Worm (Caenorhabditis elegans): ENCODE results near the gene D1044.1.
A peak's percentile ranks its signal among the peaks of the same experiment; 100 is the strongest.

D1044.1 gene

ce11 chrIII:5550193-5550592 lies 6.1 kb downstream of the D1044.1 start:
- TF ChIP-seq sea-2 (GFP tag; optimal IDR thresholded peaks at IDR 0.05) (no peak), nfya-1 (tag; optimal IDR thresholded peaks at IDR 0.05; ENCODE audit: insufficient read depth) (peak; percentile 28)

- peak; percentile 25 for TF ChIP-seq pha-4 (tag; optimal IDR thresholded peaks at IDR 0.05)
- no peak for TF ChIP-seq lsy-12 (tag; optimal IDR thresholded peaks at IDR 0.05)
- no peak for TF ChIP-seq skn-1 (tag; optimal IDR thresholded peaks at IDR 0.05)
- peak; percentile 31 for TF ChIP-seq elt-2 (tag; optimal IDR thresholded peaks at IDR 0.05)
- no peak for TF ChIP-seq nhr-23 (tag; optimal IDR thresholded peaks at IDR 0.05)
- no peak for TF ChIP-seq nhr-67 (tag; optimal IDR thresholded peaks at IDR 0.05)
- no peak for TF ChIP-seq mdl-1 (tag; optimal IDR thresholded peaks at IDR 0.05)
- TF ChIP-seq nhr-43 (tag; optimal IDR thresholded peaks at IDR 0.05; ENCODE audit: poor library complexity, severe bottlenecking) = peak; percentile 34
- peak; percentile 96 for TF ChIP-seq ama-1 (optimal IDR thresholded peaks at IDR 0.05)
Observed at ce11 chrIII:5550844-5551243, 6.7 kb downstream of the D1044.1 start.

DNA sequence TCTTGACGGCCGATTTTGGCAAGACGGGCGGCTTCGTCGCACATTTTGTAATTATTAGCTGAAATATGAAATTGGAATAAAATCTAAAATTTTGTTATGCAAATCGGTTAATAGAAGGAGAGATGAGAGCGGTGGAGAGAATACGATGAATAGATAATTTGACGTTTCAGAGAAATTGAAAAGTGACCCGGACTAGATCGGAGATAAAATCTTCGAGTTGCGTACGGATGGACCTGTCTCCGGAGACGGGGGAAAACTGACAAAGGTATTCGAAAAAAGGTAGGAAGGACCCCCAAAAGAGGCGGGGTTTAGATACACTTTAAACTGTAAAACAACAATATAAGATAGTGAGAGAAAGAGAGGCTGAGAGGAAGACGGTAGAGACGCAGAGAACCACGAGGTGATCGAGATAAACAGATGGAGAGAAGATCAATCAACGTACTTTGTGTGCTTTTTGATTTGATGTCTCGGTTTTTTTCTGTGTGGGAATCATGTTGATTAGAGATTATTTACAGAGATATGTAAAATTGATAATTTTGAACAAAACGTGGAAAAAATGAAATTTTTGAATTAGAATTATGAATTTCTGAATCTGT lies 8.1 kb downstream of the D1044.1 start, which contains the start of gene F09F7.6:
Gene F09F7.6 (minus strand): TSS at position 64 of the 596 bp plus-strand sequence.
- TF ChIP-seq nhr-43 (tag; optimal IDR thresholded peaks at IDR 0.05; ENCODE audit: poor library complexity, severe bottlenecking) = peak; percentile 78
- no peak for TF ChIP-seq ztf-4 (tag; optimal IDR thresholded peaks at IDR 0.05)
- peak; percentile 95 for TF ChIP-seq elt-1 (tag; optimal IDR thresholded peaks at IDR 0.05)
- no peak for TF ChIP-seq ZK546.5 (tag; optimal IDR thresholded peaks at IDR 0.05)
- TF ChIP-seq ceh-28 (tag; optimal IDR thresholded peaks at IDR 0.05) = peak; percentile 27
- TF ChIP-seq fkh-2 (tag; optimal IDR thresholded peaks at IDR 0.05) = no peak
- peak; percentile 92 for TF ChIP-seq pqm-1 (tag; optimal IDR thresholded peaks at IDR 0.05)
- TF ChIP-seq hmg-11 (tag; optimal IDR thresholded peaks at IDR 0.05) = no peak
- no peak for TF ChIP-seq lin-15B (tag; optimal IDR thresholded peaks at IDR 0.05)
- no peak for TF ChIP-seq daf-12 (tag; optimal IDR thresholded peaks at IDR 0.05)
- peak; percentile 44 for TF ChIP-seq jun-1 (tag; optimal IDR thresholded peaks at IDR 0.05)
- TF ChIP-seq nhr-23 (tag; optimal IDR thresholded peaks at IDR 0.05) = peak; percentile 58
- no peak for TF ChIP-seq ceh-82 (tag; optimal IDR thresholded peaks at IDR 0.05)
- peak; percentile 53 for TF ChIP-seq nfya-1 (tag; optimal IDR thresholded peaks at IDR 0.05; ENCODE audit: insufficient read depth)
- peak; percentile 75 for TF ChIP-seq nhr-25 (tag; optimal IDR thresholded peaks at IDR 0.05)
- no peak for TF ChIP-seq nhr-11 (tag; optimal IDR thresholded peaks at IDR 0.05)
- peak; percentile 35 for TF ChIP-seq mdl-1 (tag; optimal IDR thresholded peaks at IDR 0.05)
- no peak for TF ChIP-seq mml-1 (tag; optimal IDR thresholded peaks at IDR 0.05)
- no peak for TF ChIP-seq nhr-77 (tag; optimal IDR thresholded peaks at IDR 0.05)
- peak; percentile 85 for TF ChIP-seq pha-4 (tag; optimal IDR thresholded peaks at IDR 0.05)
- no peak for TF ChIP-seq sea-2 (GFP tag; optimal IDR thresholded peaks at IDR 0.05)
- TF ChIP-seq ama-1 (optimal IDR thresholded peaks at IDR 0.05) = peak; percentile 87
- TF ChIP-seq elt-2 (tag; optimal IDR thresholded peaks at IDR 0.05) = peak; percentile 81
- TF ChIP-seq egl-5 (tag; optimal IDR thresholded peaks at IDR 0.05) = peak; percentile 37
- TF ChIP-seq lin-39 (tag; optimal IDR thresholded peaks at IDR 0.05) = peak; percentile 47
- peak; percentile 8 for TF ChIP-seq R02D3.7 (tag; optimal IDR thresholded peaks at IDR 0.05)

DNA sequence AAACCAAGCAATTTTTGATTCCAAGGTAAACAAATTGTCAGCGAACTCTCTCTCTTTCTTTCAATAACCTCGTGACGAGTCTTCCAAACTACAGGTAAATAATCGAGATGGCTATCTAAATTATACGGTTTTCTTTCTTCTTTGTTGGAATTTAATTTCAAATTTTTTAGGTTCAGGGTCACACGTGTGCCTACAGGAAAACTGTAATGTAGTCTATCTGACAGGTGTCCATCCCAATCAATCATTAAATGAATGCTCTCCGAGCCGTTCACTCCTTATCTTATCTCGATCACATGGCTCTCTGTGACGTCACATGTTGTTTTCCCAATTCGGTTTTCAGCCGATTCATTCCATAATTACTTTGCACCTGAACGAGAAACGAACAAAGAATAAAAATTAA lies 9.0 kb downstream of the D1044.1 start:
- TF ChIP-seq nhr-43 (tag; optimal IDR thresholded peaks at IDR 0.05; ENCODE audit: poor library complexity, severe bottlenecking) (no peak), nhr-67 (tag; optimal IDR thresholded peaks at IDR 0.05) (no peak), nhr-76 (tag; optimal IDR thresholded peaks at IDR 0.05) (no peak), elt-3 (tag; optimal IDR thresholded peaks at IDR 0.05) (no peak), lin-39 (tag; optimal IDR thresholded peaks at IDR 0.05) (no peak), nhr-23 (tag; optimal IDR thresholded peaks at IDR 0.05) (no peak), ZK546.5 (tag; optimal IDR thresholded peaks at IDR 0.05) (no peak), unc-39 (tag; optimal IDR thresholded peaks at IDR 0.05) (no peak), ceh-9 (tag; optimal IDR thresholded peaks at IDR 0.05) (no peak), nhr-11 (tag; optimal IDR thresholded peaks at IDR 0.05) (no peak), pqm-1 (tag; optimal IDR thresholded peaks at IDR 0.05) (peak; percentile 70), ztf-4 (tag; optimal IDR thresholded peaks at IDR 0.05) (no peak), nhr-237 (tag; optimal IDR thresholded peaks at IDR 0.05) (no peak), fkh-10 (GFP tag; optimal IDR thresholded peaks at IDR 0.05) (no peak), elt-2 (tag; optimal IDR thresholded peaks at IDR 0.05) (peak; percentile 87), R02D3.7 (tag; optimal IDR thresholded peaks at IDR 0.05) (no peak), egl-5 (tag; optimal IDR thresholded peaks at IDR 0.05) (no peak), mdl-1 (tag; optimal IDR thresholded peaks at IDR 0.05) (no peak), ceh-16 (tag; optimal IDR thresholded peaks at IDR 0.05) (no peak), nhr-28 (tag; optimal IDR thresholded peaks at IDR 0.05) (no peak), fkh-2 (tag; optimal IDR thresholded peaks at IDR 0.05) (no peak), skn-1 (tag; optimal IDR thresholded peaks at IDR 0.05) (no peak), tbx-2 (tag; optimal IDR thresholded peaks at IDR 0.05) (no peak), sea-2 (GFP tag; optimal IDR thresholded peaks at IDR 0.05) (no peak), jun-1 (tag; optimal IDR thresholded peaks at IDR 0.05) (no peak), snpc-4 (tag; optimal IDR thresholded peaks at IDR 0.05) (no peak), nfya-1 (tag; optimal IDR thresholded peaks at IDR 0.05; ENCODE audit: insufficient read depth) (no peak), pha-4 (tag; optimal IDR thresholded peaks at IDR 0.05) (peak; percentile 53), ceh-82 (tag; optimal IDR thresholded peaks at IDR 0.05) (no peak), elt-1 (tag; optimal IDR thresholded peaks at IDR 0.05) (peak; percentile 52), nhr-77 (tag; optimal IDR thresholded peaks at IDR 0.05) (no peak), ama-1 (optimal IDR thresholded peaks at IDR 0.05) (peak; percentile 35), zag-1 (tag; optimal IDR thresholded peaks at IDR 0.05) (no peak), nhr-12 (tag; optimal IDR thresholded peaks at IDR 0.05) (no peak)
